Fruit fly (Drosophila melanogaster) whole organism, embryonic: ENCODE results near the gene Ppcs.

Experiments
- CG10654 ChIP-seq: fragments of 200-800 bp; sonication (Bioruptor generic); optimal IDR thresholded peaks from 2 replicates; lab custom pipeline; 2016; ENCODE audit warnings: missing biosample characterization, missing genetic modification characterization
- CG10979 ChIP-seq: fragments of 200-800 bp; sonication (Bioruptor generic); optimal IDR thresholded peaks from 2 replicates; lab custom pipeline; 2018; ENCODE audit warnings: missing biosample characterization, mild to moderate bottlenecking, missing genetic modification characterization, moderate library complexity
- CG12071 ChIP-seq: fragments of 200-800 bp; sonication (Bioruptor generic); optimal IDR thresholded peaks from 3 replicates; lab custom pipeline; 2018; ENCODE audit warnings: missing biosample characterization, mild to moderate bottlenecking, missing genetic modification characterization
- CG12236 ChIP-seq: fragments of 200-800 bp; sonication (Bioruptor generic); optimal IDR thresholded peaks from 2 replicates; lab custom pipeline; 2016; ENCODE audit warnings: missing biosample characterization, missing genetic modification characterization
- CG13287 ChIP-seq: fragments of 200-800 bp; sonication (Bioruptor generic); IDR thresholded peaks from 2 replicates; pipeline ENCODE4 v1.3.6; 2022; ENCODE audit warnings: missing biosample characterization, missing genetic modification characterization; ENCODE audit not compliant: partially characterized antibody
- CG13296 ChIP-seq: fragments of 200-800 bp; sonication (Bioruptor generic); optimal IDR thresholded peaks from 3 replicates; lab custom pipeline; 2018; ENCODE audit warnings: missing biosample characterization, mild to moderate bottlenecking, missing genetic modification characterization
- CG15514 ChIP-seq: fragments of 200-800 bp; sonication (Bioruptor generic); optimal IDR thresholded peaks from 3 replicates; lab custom pipeline; 2017; ENCODE audit warnings: missing biosample characterization, missing genetic modification characterization, mild to moderate bottlenecking, moderate library complexity, missing genetic modification reagents
- CG1603 ChIP-seq: fragments of 200-800 bp; sonication (Bioruptor generic); optimal IDR thresholded peaks from 2 replicates; lab custom pipeline; 2019; ENCODE audit warnings: missing biosample characterization, mild to moderate bottlenecking, missing genetic modification characterization, moderate library complexity
- CG1792 ChIP-seq: fragments of 200-800 bp; sonication (Bioruptor generic); optimal IDR thresholded peaks from 2 replicates; lab custom pipeline; 2016; ENCODE audit warnings: missing biosample characterization, missing genetic modification characterization
- CG18599 ChIP-seq: fragments of 200-800 bp; sonication (Bioruptor generic); optimal IDR thresholded peaks from 3 replicates; lab custom pipeline; 2017; ENCODE audit warnings: missing biosample characterization, missing genetic modification characterization, mild to moderate bottlenecking, moderate library complexity, missing genetic modification reagents
- CG2202 ChIP-seq: fragments of 200-800 bp; sonication (Bioruptor generic); optimal IDR thresholded peaks from 2 replicates; lab custom pipeline; 2018; ENCODE audit warnings: missing biosample characterization, mild to moderate bottlenecking, missing genetic modification characterization
- CG6683 ChIP-seq: fragments of 200-800 bp; sonication (Bioruptor generic); optimal IDR thresholded peaks from 2 replicates; lab custom pipeline; 2017; ENCODE audit warnings: missing biosample characterization, mild to moderate bottlenecking, missing genetic modification characterization, missing genetic modification reagents
- CG7786 ChIP-seq: fragments of 200-800 bp; sonication (Bioruptor generic); optimal IDR thresholded peaks from 2 replicates; lab custom pipeline; 2016; ENCODE audit warnings: missing biosample characterization, missing genetic modification characterization
- CG7839 ChIP-seq: fragments of 200-800 bp; sonication (Bioruptor generic); optimal IDR thresholded peaks from 3 replicates; lab custom pipeline; 2018; ENCODE audit warnings: missing biosample characterization, mild to moderate bottlenecking, missing genetic modification characterization, moderate library complexity
- CG9609 ChIP-seq: fragments of 200-800 bp; sonication (Bioruptor generic); optimal IDR thresholded peaks from 3 replicates; lab custom pipeline; 2016; ENCODE audit warnings: missing biosample characterization, missing genetic modification characterization
- Camta ChIP-seq: fragments of 200-800 bp; sonication (Bioruptor generic); optimal IDR thresholded peaks from 2 replicates; lab custom pipeline; 2016; ENCODE audit warnings: missing biosample characterization, missing genetic modification characterization
- Chrac-16 ChIP-seq: fragments of 200-800 bp; sonication (Bioruptor generic); optimal IDR thresholded peaks from 3 replicates; lab custom pipeline; 2016; ENCODE audit warnings: missing biosample characterization, missing genetic modification characterization
- D ChIP-seq, 2 experiments: fragments of 200-800 bp in 1 of 2; fragments of >200 bp in 1 of 2; sonication (Bioruptor generic) in 1 of 2; optimal IDR thresholded peaks; 2 replicates in 1 of 2; 3 replicates in 1 of 2; lab custom pipeline; 2017; ENCODE audit warnings: mild to moderate bottlenecking in 1 of 2, missing biosample characterization in 1 of 2, missing genetic modification characterization in 1 of 2, missing genetic modification reagents in 1 of 2
- E2f2 ChIP-seq: fragments of 200-800 bp; sonication (Bioruptor generic); IDR thresholded peaks from 2 replicates; pipeline ENCODE4 v1.3.6; 2022; ENCODE audit warnings: missing biosample characterization, missing genetic modification characterization
- Ets65A ChIP-seq: fragments of 200-800 bp; sonication (Bioruptor generic); peaks from one replicate; lab custom pipeline; 2016; ENCODE audit warnings: missing biosample characterization, missing genetic modification characterization
- Fer3 ChIP-seq: fragments of 200-800 bp; sonication (Bioruptor generic); optimal IDR thresholded peaks from 2 replicates; lab custom pipeline; 2018; ENCODE audit warnings: missing biosample characterization, mild to moderate bottlenecking, missing genetic modification characterization, moderate library complexity
- HLH4C ChIP-seq: fragments of 200-800 bp; sonication (Bioruptor generic); IDR thresholded peaks from 3 replicates; pipeline ENCODE4 v1.3.6; 2022; ENCODE audit warnings: missing biosample characterization, missing genetic modification characterization; ENCODE audit not compliant: partially characterized antibody
- Hr3 ChIP-seq: fragments of 200-800 bp; sonication (Bioruptor generic); optimal IDR thresholded peaks from 3 replicates; lab custom pipeline; 2016; ENCODE audit warnings: missing biosample characterization, missing genetic modification characterization
- Hsf ChIP-seq: fragments of 200-800 bp; sonication (Bioruptor generic); optimal IDR thresholded peaks from 3 replicates; lab custom pipeline; 2016; ENCODE audit warnings: missing biosample characterization, missing genetic modification characterization
- NFAT ChIP-seq: fragments of 200-800 bp; sonication (Bioruptor generic); IDR thresholded peaks from 2 replicates; pipeline ENCODE4 v1.3.6; 2022; ENCODE audit warnings: missing biosample characterization, missing genetic modification characterization
- Opbp ChIP-seq: fragments of 200-800 bp; sonication (Bioruptor generic); IDR thresholded peaks from 3 replicates; pipeline ENCODE4 v1.3.6; 2022; ENCODE audit warnings: missing biosample characterization, missing genetic modification characterization; ENCODE audit not compliant: partially characterized antibody
- Rfx ChIP-seq: fragments of 200-800 bp; sonication (Bioruptor generic); IDR thresholded peaks from 2 replicates; pipeline ENCODE4 v1.3.6; 2022; ENCODE audit warnings: missing biosample characterization, missing genetic modification characterization
- Side ChIP-seq: fragments of 200-800 bp; sonication (Bioruptor generic); optimal IDR thresholded peaks from 2 replicates; lab custom pipeline; 2016; ENCODE audit warnings: missing biosample characterization, missing genetic modification characterization
- Six4 ChIP-seq: fragments of 200-800 bp; sonication (Bioruptor generic); optimal IDR thresholded peaks from 2 replicates; lab custom pipeline; 2016; ENCODE audit warnings: missing biosample characterization, missing genetic modification characterization
- Spps ChIP-seq: fragments of 200-800 bp; sonication (Bioruptor generic); optimal IDR thresholded peaks from 2 replicates; lab custom pipeline; 2018; ENCODE audit warnings: missing biosample characterization, mild to moderate bottlenecking, missing genetic modification characterization
- Xbp1 ChIP-seq: fragments of 200-800 bp; sonication (Bioruptor generic); optimal IDR thresholded peaks from 3 replicates; lab custom pipeline; 2016; ENCODE audit warnings: missing biosample characterization, mild to moderate bottlenecking, missing genetic modification characterization
- bigmax ChIP-seq: fragments of 200-800 bp; sonication (Bioruptor generic); optimal IDR thresholded peaks from 2 replicates; lab custom pipeline; 2018; ENCODE audit warnings: missing biosample characterization, mild to moderate bottlenecking, missing genetic modification characterization
- cas ChIP-seq: fragments of 200-800 bp; sonication (Bioruptor generic); IDR thresholded peaks from 2 replicates; pipeline ENCODE4 v1.3.6; 2022; ENCODE audit warnings: missing biosample characterization, missing genetic modification characterization
- caup ChIP-seq: fragments of 200-800 bp; sonication (Bioruptor generic); optimal IDR thresholded peaks from 3 replicates; lab custom pipeline; 2017; ENCODE audit warnings: missing biosample characterization, mild to moderate bottlenecking, missing genetic modification characterization, moderate library complexity; ENCODE audit not compliant: severe bottlenecking
- croc ChIP-seq: fragments of 200-800 bp; sonication (Bioruptor generic); conservative IDR thresholded peaks from 3 replicates; pipeline ENCODE4 v1.3.6; 2022; ENCODE audit warnings: missing biosample characterization, missing genetic modification characterization
- ems ChIP-seq: fragments of 200-800 bp; sonication (Bioruptor generic); optimal IDR thresholded peaks from 3 replicates; lab custom pipeline; 2016; ENCODE audit warnings: missing biosample characterization, missing genetic modification characterization
- fd96Cb ChIP-seq: fragments of 200-800 bp; sonication (Bioruptor generic); optimal IDR thresholded peaks from 2 replicates; lab custom pipeline; 2018; ENCODE audit warnings: missing biosample characterization, mild to moderate bottlenecking, missing genetic modification characterization, moderate library complexity
- mam ChIP-seq: fragments of 200-800 bp; sonication (Bioruptor generic); optimal IDR thresholded peaks from 3 replicates; lab custom pipeline; 2016; ENCODE audit warnings: missing biosample characterization, missing genetic modification characterization
- mirr ChIP-seq: fragments of 200-800 bp; sonication (Bioruptor generic); optimal IDR thresholded peaks from 3 replicates; lab custom pipeline; 2018; ENCODE audit warnings: missing biosample characterization, mild to moderate bottlenecking, missing genetic modification characterization
- nau ChIP-seq: fragments of 200-800 bp; sonication (Bioruptor generic); optimal IDR thresholded peaks from 3 replicates; lab custom pipeline; 2017; ENCODE audit warnings: missing biosample characterization, mild to moderate bottlenecking, missing genetic modification characterization, missing genetic modification reagents
- p53 ChIP-seq: fragments of 200-800 bp; sonication (Bioruptor generic); optimal IDR thresholded peaks from 2 replicates; lab custom pipeline; 2016; ENCODE audit warnings: missing biosample characterization, missing genetic modification characterization
- ranshi ChIP-seq: fragments of 200-800 bp; sonication (Bioruptor generic); IDR thresholded peaks from 2 replicates; pipeline ENCODE4 v1.3.6; 2022; ENCODE audit warnings: missing biosample characterization, missing genetic modification characterization
- repo ChIP-seq: fragments of 200-800 bp; sonication (Bioruptor generic); optimal IDR thresholded peaks from 2 replicates; lab custom pipeline; 2016; ENCODE audit warnings: missing biosample characterization, missing genetic modification characterization
- seq ChIP-seq: fragments of 200-800 bp; sonication (Bioruptor generic); IDR thresholded peaks from 2 replicates; pipeline ENCODE4 v1.3.6; 2022; ENCODE audit warnings: missing biosample characterization, missing genetic modification characterization
- sima ChIP-seq: fragments of 200-800 bp; sonication (Bioruptor generic); optimal IDR thresholded peaks from 2 replicates; lab custom pipeline; 2016; ENCODE audit warnings: missing biosample characterization, missing genetic modification characterization
- stwl ChIP-seq: fragments of 200-800 bp; sonication (Bioruptor generic); optimal IDR thresholded peaks from 3 replicates; lab custom pipeline; 2018; ENCODE audit warnings: missing biosample characterization, mild to moderate bottlenecking, missing genetic modification characterization, moderate library complexity
- trem ChIP-seq: fragments of 200-800 bp; optimal IDR thresholded peaks from 3 replicates; lab custom pipeline; 2019; ENCODE audit warnings: missing biosample characterization, mild to moderate bottlenecking, missing genetic modification characterization, moderate library complexity
- usp ChIP-seq: fragments of >200 bp; optimal IDR thresholded peaks from 2 replicates; lab custom pipeline; 2017; ENCODE audit warnings: missing biosample characterization, missing genetic modification characterization

The Ppcs gene

DNA sequence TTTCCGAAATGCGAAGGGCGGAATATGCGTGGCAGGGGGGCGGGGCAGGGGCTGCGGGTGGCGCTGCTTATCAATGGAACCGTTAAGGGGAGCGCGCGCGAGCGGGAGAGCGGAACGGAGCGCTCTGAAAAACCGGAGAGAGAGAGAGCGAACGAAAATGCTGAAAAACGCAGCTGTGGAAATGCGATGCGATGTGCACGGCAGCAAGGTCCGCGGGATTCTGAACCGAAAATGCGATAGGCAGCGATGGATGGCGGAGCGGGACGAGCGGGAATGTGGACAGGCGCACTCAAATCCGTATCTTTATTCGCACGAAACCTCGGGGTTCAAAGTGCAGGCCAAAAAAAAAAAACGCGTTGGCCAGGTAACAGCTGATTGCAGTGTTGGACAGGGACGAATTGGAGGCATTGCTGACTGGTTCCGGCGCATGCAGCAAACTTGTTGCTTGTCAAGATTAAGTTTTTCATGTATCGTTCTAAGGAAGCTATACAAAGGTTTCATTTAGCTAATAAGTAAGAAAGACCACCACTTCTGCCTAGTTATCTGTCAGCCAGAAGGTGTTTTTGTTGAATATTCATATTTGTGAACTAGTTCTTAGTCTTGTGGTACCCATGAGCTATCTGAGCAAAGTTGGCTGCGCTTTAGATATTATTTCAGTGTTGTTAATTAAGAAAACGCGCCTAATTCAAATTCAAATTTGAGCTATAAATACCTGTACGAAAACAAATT lies at the start of gene Ppcs (continued):
- no peak for TF ChIP-seq D (optimal IDR thresholded peaks at IDR 0.05; lab: Kevin White, UChicago)
- peak; percentile 49 for TF ChIP-seq D (GFP tag; optimal IDR thresholded peaks at IDR 0.05; lab: Kevin White, UChicago)
- peak; percentile 63 for TF ChIP-seq Camta (GFP tag; lab: Kevin White, UChicago)
- no peak for TF ChIP-seq HLH4C
- peak; percentile 13 for TF ChIP-seq mirr
- TF ChIP-seq CG12071 (GFP tag; lab: Kevin White, UChicago) = peak; percentile 19
- TF ChIP-seq CG18599 (GFP tag; lab: Kevin White, UChicago) = peak; percentile 68
- TF ChIP-seq CG1792 = peak; percentile 34
- peak; percentile 69 for TF ChIP-seq nau (GFP tag; lab: Kevin White, UChicago)
- peak; percentile 46 for TF ChIP-seq p53 (GFP tag; lab: Kevin White, UChicago)
- TF ChIP-seq caup (GFP tag; lab: Kevin White, UChicago) = peak; percentile 54
- TF ChIP-seq Six4 (GFP tag; lab: Kevin White, UChicago) = peak; percentile 42
- TF ChIP-seq CG12236 = peak; percentile 44
- peak; percentile 46 for TF ChIP-seq Xbp1 (GFP tag; lab: Kevin White, UChicago)
- TF ChIP-seq ems (GFP tag; lab: Kevin White, UChicago) = peak; percentile 48
- TF ChIP-seq mam = peak; percentile 64
- TF ChIP-seq Fer3 (tag; lab: Kevin White, UChicago) = peak; percentile 55
- TF ChIP-seq Spps (tag; lab: Kevin White, UChicago) = no peak
- peak; percentile 93 for TF ChIP-seq Ets65A
- peak; percentile 43 for TF ChIP-seq CG10979
- TF ChIP-seq fd96Cb (tag; lab: Kevin White, UChicago) = peak; percentile 30
- no peak for TF ChIP-seq cas
- peak; percentile 65 for TF ChIP-seq CG7786 (GFP tag; lab: Kevin White, UChicago)
- TF ChIP-seq usp = no peak
- 0 out of 2 replicates have a peak, but pooled peaks have one; percentile 2 for TF ChIP-seq NFAT
- peak; percentile 74 for TF ChIP-seq Hsf (GFP tag; lab: Kevin White, UChicago)
- peak; percentile 95 for TF ChIP-seq E2f2
- TF ChIP-seq CG9609 (GFP tag; lab: Kevin White, UChicago) = peak; percentile 53
- peak; percentile 13; the same call in 1 of the 3 replicates for TF ChIP-seq croc (GFP tag; lab: Robert Waterston, UW)
- peak; percentile 61 for TF ChIP-seq repo (GFP tag; lab: Kevin White, UChicago)
- peak; percentile 100 for TF ChIP-seq CG15514 (GFP tag; lab: Kevin White, UChicago)
- TF ChIP-seq CG1603 (tag; lab: Kevin White, UChicago) = peak; percentile 41
- no peak for TF ChIP-seq sima
- peak; percentile 72; the same call in 1 of the 2 replicates for TF ChIP-seq seq (GFP tag; lab: Robert Waterston, UW)
- TF ChIP-seq Hr3 (GFP tag; lab: Kevin White, UChicago) = peak; percentile 39
- peak; percentile 99 for TF ChIP-seq Opbp (GFP tag; lab: Robert Waterston, UW)
- peak; percentile 60 for TF ChIP-seq Rfx
- TF ChIP-seq stwl = peak; percentile 62
- peak; percentile 70 for TF ChIP-seq Side
- 0 out of 2 replicates have a peak, but pooled peaks have one; percentile 16 for TF ChIP-seq ranshi (GFP tag; lab: Robert Waterston, UW)
- peak; percentile 47 for TF ChIP-seq CG10654 (GFP tag; lab: Kevin White, UChicago)
- peak; percentile 14 for TF ChIP-seq CG2202 (tag; lab: Kevin White, UChicago)
- TF ChIP-seq CG6683 (GFP tag; lab: Kevin White, UChicago) = peak; percentile 49
- TF ChIP-seq bigmax = no peak
- TF ChIP-seq Chrac-16 (GFP tag; lab: Kevin White, UChicago) = peak; percentile 54
- TF ChIP-seq trem (tag; lab: Kevin White, UChicago) = peak; percentile 48
- peak; percentile 73 for TF ChIP-seq CG13296 (GFP tag; lab: Kevin White, UChicago)
- TF ChIP-seq CG7839 (tag; lab: Kevin White, UChicago) = peak; percentile 53
- TF ChIP-seq CG13287 (GFP tag; lab: Robert Waterston, UW) = peak; percentile 63
